Worm (Caenorhabditis elegans) whole organism, L4 larva: ENCODE measurements around the gene fubl-1.

Source experiments
- T20F7.1 ChIP-seq: fragments of 200-800 bp; sonication (Bioruptor generic); optimal IDR thresholded peaks from 2 replicates; lab custom pipeline; 2018; ENCODE audit warnings: mild to moderate bottlenecking, missing genetic modification characterization, missing compliant biosample characterization
- ceh-28 ChIP-seq: fragments of 150-350 bp; optimal IDR thresholded peaks from 2 replicates; lab custom pipeline; 2014; ENCODE audit warnings: missing biosample characterization, missing genetic modification reagents, missing genetic modification characterization
- ceh-32 ChIP-seq: sonication (generic microtip); optimal IDR thresholded peaks from 2 replicates; lab custom pipeline; 2016; ENCODE audit warnings: mild to moderate bottlenecking, missing genetic modification characterization, missing compliant biosample characterization; ENCODE audit not compliant: poor library complexity
- ceh-62 ChIP-seq: sonication (generic microtip); optimal IDR thresholded peaks from 2 replicates; lab custom pipeline; 2017; ENCODE audit warnings: missing biosample characterization, missing genetic modification characterization
- daf-16 ChIP-seq, 3 experiments: sonication (generic microtip); optimal IDR thresholded peaks; 2 replicates each; lab custom pipeline; 2016 to 2017; ENCODE audit warnings: missing genetic modification characterization in 3 of 3, missing genetic modification reagents in 3 of 3, mild to moderate bottlenecking in 2 of 3, missing compliant biosample characterization in 2 of 3, missing biosample characterization in 1 of 3, moderate library complexity in 1 of 3
- daf-19 ChIP-seq: fragments of 200-800 bp; sonication (Bioruptor generic); conservative IDR thresholded peaks from 2 replicates; pipeline ENCODE4 v1.3.6; 2022; ENCODE audit warnings: missing genetic modification characterization, missing compliant biosample characterization
- daf-8 ChIP-seq: fragments of 200-800 bp; sonication (Bioruptor generic); IDR thresholded peaks from 2 replicates; pipeline ENCODE4 v1.3.6; 2022; ENCODE audit warnings: missing genetic modification characterization, missing compliant biosample characterization
- dmd-9 ChIP-seq: fragments of 200-800 bp; sonication (Bioruptor generic); IDR thresholded peaks from 2 replicates; pipeline ENCODE4 v1.3.6; 2022; ENCODE audit warnings: missing genetic modification reagents, missing genetic modification characterization, missing compliant biosample characterization
- dve-1 ChIP-seq: sonication (generic microtip); optimal IDR thresholded peaks from 2 replicates; lab custom pipeline; 2017; ENCODE audit warnings: antibody characterized with exemption, mild to moderate bottlenecking, missing genetic modification characterization, missing compliant biosample characterization; ENCODE audit not compliant: insufficient read depth
- hif-1 ChIP-seq, 2 experiments: sonication (generic microtip); optimal IDR thresholded peaks; 2 replicates each; lab custom pipeline; 2016 to 2017; ENCODE audit warnings: missing compliant biosample characterization in 2 of 2, missing genetic modification characterization in 2 of 2, missing genetic modification reagents in 2 of 2, missing genotype in 2 of 2, mild to moderate bottlenecking in 1 of 2
- hlh-11 ChIP-seq: fragments of 200-800 bp; sonication (Bioruptor generic); optimal IDR thresholded peaks from 2 replicates; lab custom pipeline; 2018; ENCODE audit warnings: mild to moderate bottlenecking, missing genetic modification characterization, missing compliant biosample characterization
- hlh-30 ChIP-seq: sonication (generic microtip); optimal IDR thresholded peaks from 2 replicates; lab custom pipeline; 2017; ENCODE audit warnings: antibody characterized with exemption, mild to moderate bottlenecking, missing genetic modification characterization, missing compliant biosample characterization; ENCODE audit not compliant: insufficient read depth
- lim-7 ChIP-seq: fragments of 200-800 bp; sonication (Bioruptor generic); IDR thresholded peaks from 2 replicates; pipeline ENCODE4 v1.3.6; 2022; ENCODE audit warnings: missing genetic modification characterization, missing compliant biosample characterization
- lin-39 ChIP-seq: fragments of 150-350 bp; optimal IDR thresholded peaks from 2 replicates; lab custom pipeline; 2014; ENCODE audit warnings: missing biosample characterization, missing genetic modification reagents, missing genetic modification characterization
- lir-3 ChIP-seq: sonication (generic microtip); optimal IDR thresholded peaks from 2 replicates; lab custom pipeline; 2016; ENCODE audit warnings: mild to moderate bottlenecking, missing genetic modification characterization, missing compliant biosample characterization
- mdl-1 ChIP-seq, 2 experiments: fragments of 150-350 bp in 1 of 2; sonication (generic microtip) in 1 of 2; optimal IDR thresholded peaks; 2 replicates each; lab custom pipeline; 2014 to 2017; ENCODE audit warnings: missing biosample characterization in 2 of 2, missing genetic modification characterization in 2 of 2
- mxl-2 ChIP-seq: fragments of 200-800 bp; sonication (Bioruptor generic); conservative IDR thresholded peaks from 2 replicates; pipeline ENCODE4 v1.3.6; 2022; ENCODE audit warnings: missing genetic modification reagents, missing genetic modification characterization, missing compliant biosample characterization
- mxl-3 ChIP-seq: fragments of 200-800 bp; sonication (Bioruptor generic); optimal IDR thresholded peaks from 2 replicates; lab custom pipeline; 2018; ENCODE audit warnings: mild to moderate bottlenecking, missing genetic modification characterization, missing compliant biosample characterization
- nhr-10 ChIP-seq: fragments of 150-350 bp; optimal IDR thresholded peaks from 2 replicates; lab custom pipeline; 2014; ENCODE audit warnings: missing biosample characterization, missing genetic modification characterization
- nhr-28 ChIP-seq: fragments of 150-350 bp; optimal IDR thresholded peaks from 2 replicates; lab custom pipeline; 2014; ENCODE audit warnings: missing biosample characterization, missing genetic modification characterization
- nhr-48 ChIP-seq: sonication (generic microtip); optimal IDR thresholded peaks from 2 replicates; lab custom pipeline; 2016; ENCODE audit warnings: mild to moderate bottlenecking, missing genetic modification characterization, missing compliant biosample characterization
- php-3 ChIP-seq: fragments of 200-800 bp; sonication (Bioruptor generic); IDR thresholded peaks from 2 replicates; pipeline ENCODE4 v1.3.6; 2022; ENCODE audit warnings: missing genetic modification reagents, missing genetic modification characterization, missing compliant biosample characterization
- pqm-1 ChIP-seq: sonication (generic microtip); optimal IDR thresholded peaks from 2 replicates; lab custom pipeline; 2017; ENCODE audit warnings: missing biosample characterization, missing genetic modification characterization
- snpc-1.2 ChIP-seq: fragments of 200-800 bp; sonication (Bioruptor generic); IDR thresholded peaks from 2 replicates; pipeline ENCODE4 v1.3.6; 2022; ENCODE audit warnings: missing genetic modification reagents, missing genetic modification characterization, missing compliant biosample characterization
- tra-1 ChIP-seq: fragments of 200-800 bp; sonication (Bioruptor generic); IDR thresholded peaks from 2 replicates; pipeline ENCODE4 v1.3.6; 2022; ENCODE audit warnings: missing genetic modification reagents, missing genetic modification characterization, missing compliant biosample characterization
- unc-62 ChIP-seq, 3 experiments: fragments of 150-350 bp in 1 of 3; sonication (generic microtip); optimal IDR thresholded peaks in 2 of 3; peaks in 1 of 3; 1 replicate in 1 of 3; 2 replicates in 2 of 3; lab custom pipeline; 2014 to 2017; ENCODE audit warnings: missing biosample characterization in 3 of 3, missing genetic modification characterization in 3 of 3, missing genetic modification reagents in 3 of 3, missing genotype in 1 of 3
- zfp-2 ChIP-seq: sonication (generic microtip); optimal IDR thresholded peaks from 2 replicates; lab custom pipeline; 2016; ENCODE audit warnings: mild to moderate bottlenecking, missing genetic modification characterization, missing compliant biosample characterization
- zip-11 ChIP-seq: fragments of 200-800 bp; sonication (Bioruptor generic); IDR thresholded peaks from 2 replicates; pipeline ENCODE4 v1.3.6; 2022; ENCODE audit warnings: missing genetic modification characterization, missing compliant biosample characterization

The fubl-1 gene

DNA sequence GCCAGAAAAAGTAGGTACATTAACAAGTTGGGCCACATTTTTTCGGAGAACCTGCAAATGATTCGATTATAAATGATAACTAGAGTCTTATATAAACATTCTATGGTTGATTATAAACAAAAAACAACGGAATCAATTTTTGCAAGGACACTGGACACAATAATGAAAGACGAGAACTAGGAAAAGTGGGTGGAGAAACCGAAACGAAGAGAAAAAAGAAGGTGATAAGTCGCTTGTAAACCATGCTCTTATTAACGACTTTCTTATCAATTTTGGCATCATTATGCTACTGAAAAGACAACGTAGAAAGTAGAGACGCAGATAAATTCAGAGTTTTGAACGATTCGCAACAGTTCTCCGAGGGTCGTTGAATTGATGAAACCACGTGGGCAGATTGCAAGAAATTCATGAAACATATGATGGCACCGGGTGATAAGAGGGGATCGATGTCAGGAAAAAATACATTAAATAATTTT is 48.5 kb downstream of the fubl-1 start, which contains the start of gene ZK856.5:
Gene ZK856.5, minus strand, starts transcription at position 51 of the 476 bp plus-strand sequence.
- TF ChIP-seq T20F7.1 (no peak), php-3 (GFP tag; lab: Robert Waterston, UW) (peak; percentile 95), ceh-32 (tag; lab: Kevin White, UChicago) (no peak), dve-1 (tag; lab: Kevin White, UChicago) (peak; percentile 67), lin-39 (tag; lab: Kevin White, UChicago) (no peak), nhr-28 (tag; lab: Kevin White, UChicago) (peak; percentile 59), unc-62 (GFP tag; optimal IDR thresholded peaks at IDR 0.05 in 1 of 2; lab: Kevin White, UChicago) (no peak), unc-62 (tag; optimal IDR thresholded peaks at IDR 0.05; lab: Kevin White, UChicago) (no peak), lim-7 (no peak), nhr-48 (tag; lab: Kevin White, UChicago) (peak; percentile 3), ceh-28 (tag; lab: Kevin White, UChicago) (no peak), hlh-11 (peak; percentile 85), daf-19 (GFP tag; lab: Robert Waterston, UW) (no peak), daf-8 (GFP tag; lab: Robert Waterston, UW) (no peak), mdl-1 (tag; optimal IDR thresholded peaks at IDR 0.05; lab: Kevin White, UChicago) (peak in 1 of 2 experiments; percentile 37), tra-1 (GFP tag; lab: Robert Waterston, UW) (peak; percentile 34; the same call in 1 of the 2 replicates), zip-11 (GFP tag; lab: Robert Waterston, UW) (no peak), hlh-30 (tag; lab: Kevin White, UChicago) (peak; percentile 21), nhr-10 (tag; lab: Kevin White, UChicago) (no peak), mxl-2 (GFP tag; lab: Robert Waterston, UW) (no peak), hif-1 (tag; optimal IDR thresholded peaks at IDR 0.05; lab: Kevin White, UChicago) (no peak), lir-3 (tag; lab: Kevin White, UChicago) (no peak), zfp-2 (no peak), daf-16 (GFP tag; optimal IDR thresholded peaks at IDR 0.05; lab: Kevin White, UChicago) (no peak), daf-16 (tag; optimal IDR thresholded peaks at IDR 0.05; lab: Kevin White, UChicago) (peak; percentile 69), dmd-9 (GFP tag; lab: Robert Waterston, UW) (no peak), snpc-1.2 (GFP tag; lab: Robert Waterston, UW) (no peak), pqm-1 (peak; percentile 76), ceh-62 (tag; lab: Kevin White, UChicago) (no peak), mxl-3 (peak; percentile 73)
